Worm (Caenorhabditis elegans) whole organism, mixed stage, embryonic: ENCODE data around the gene trpp-1.

Experiments
- blmp-1 ChIP-seq: fragments of 150-350 bp; optimal IDR thresholded peaks from 2 replicates; lab custom pipeline; 2014; ENCODE audit warnings: missing biosample characterization, missing genetic modification characterization
- drap-1 ChIP-seq: fragments of 200-800 bp; sonication (Bioruptor generic); optimal IDR thresholded peaks from 3 replicates; lab custom pipeline; 2018; ENCODE audit warnings: mild to moderate bottlenecking, missing genetic modification characterization, missing compliant biosample characterization
- elt-3 ChIP-seq: fragments of 150-350 bp; optimal IDR thresholded peaks from 2 replicates; lab custom pipeline; 2014; ENCODE audit warnings: missing biosample characterization, missing genetic modification characterization
- lsy-2 ChIP-seq: fragments of 150-350 bp; optimal IDR thresholded peaks from 2 replicates; lab custom pipeline; 2014; ENCODE audit warnings: missing biosample characterization, missing genetic modification characterization
- nhr-12 ChIP-seq: fragments of 150-350 bp; optimal IDR thresholded peaks from 2 replicates; lab custom pipeline; 2014; ENCODE audit warnings: missing biosample characterization, missing genetic modification characterization
- nhr-237 ChIP-seq: fragments of 150-350 bp; optimal IDR thresholded peaks from 2 replicates; lab custom pipeline; 2014; ENCODE audit warnings: missing biosample characterization, missing genetic modification characterization
- nhr-76 ChIP-seq: sonication (generic microtip); optimal IDR thresholded peaks from 2 replicates; lab custom pipeline; 2017; ENCODE audit warnings: missing biosample characterization, missing genetic modification characterization
- pha-4 ChIP-seq: fragments of 150-350 bp; optimal IDR thresholded peaks from 2 replicates; lab custom pipeline; 2018; ENCODE audit warnings: missing biosample characterization, missing genetic modification reagents, missing genetic modification characterization
- snpc-4 ChIP-seq: fragments of 150-350 bp; optimal IDR thresholded peaks from 2 replicates; lab custom pipeline; 2014; ENCODE audit warnings: missing biosample characterization, missing genetic modification characterization
- unc-39 ChIP-seq: fragments of 150-350 bp; optimal IDR thresholded peaks from 2 replicates; lab custom pipeline; 2014; ENCODE audit warnings: missing biosample characterization, missing genetic modification characterization
- ztf-11 ChIP-seq: fragments of 150-350 bp; optimal IDR thresholded peaks from 2 replicates; lab custom pipeline; 2014; ENCODE audit warnings: missing biosample characterization, missing genetic modification characterization

ce11 chrV:176870-177467 lies 24.4 kb upstream of the trpp-1 start, which contains the start of gene cul-3:
- TF ChIP-seq nhr-76 (tag; lab: Kevin White, UChicago) (no peak), elt-3 (no peak), nhr-12 (no peak), blmp-1 (no peak), nhr-237 (tag; lab: Kevin White, UChicago) (no peak), snpc-4 (tag; lab: Kevin White, UChicago) (no peak), pha-4 (tag; lab: Kevin White, UChicago) (no peak), drap-1 (GFP tag; lab: Kevin White, UChicago) (no peak), ztf-11 (tag; lab: Kevin White, UChicago) (no peak), unc-39 (tag; lab: Kevin White, UChicago) (no peak), lsy-2 (tag; lab: Kevin White, UChicago) (peak; percentile 14)
